Worm (Caenorhabditis elegans) whole organism, L4/young adult: ENCODE results near the gene apl-1.

Source experiments
- W03F9.2 ChIP-seq: fragments of 150-350 bp; optimal IDR thresholded peaks from 2 replicates; lab custom pipeline; 2014; ENCODE audit warnings: missing biosample characterization, missing genetic modification characterization
- dao-5 ChIP-seq: sonication (generic microtip); optimal IDR thresholded peaks from 2 replicates; lab custom pipeline; 2016; ENCODE audit warnings: missing genotype, missing genetic modification characterization, moderate library complexity, missing compliant biosample characterization
- him-1 ChIP-seq: sonication (generic microtip); optimal IDR thresholded peaks from 2 replicates; lab custom pipeline; 2016; ENCODE audit warnings: missing genotype, missing genetic modification reagents, missing genetic modification characterization, missing compliant biosample characterization

- no peak for TF ChIP-seq him-1 (tag; lab: Kevin White, UChicago)
- peak; percentile 2 for TF ChIP-seq dao-5 (tag; lab: Kevin White, UChicago)
- no peak for TF ChIP-seq W03F9.2 (tag; lab: Kevin White, UChicago)
Observed at ce11 chrX:5100738-5101379, 15.8 kb downstream of the apl-1 start, which contains the start of gene vit-2.
